Worm (Caenorhabditis elegans) whole organism, L2 larva: ENCODE measurements around the gene R11G1.1.

Source experiments
- F13H6.1 ChIP-seq: sonication (generic microtip); optimal IDR thresholded peaks from 2 replicates; lab custom pipeline; 2016; ENCODE audit warnings: missing genetic modification characterization, missing compliant biosample characterization
- Y55F3AM.14 ChIP-seq: fragments of 200-800 bp; sonication (Bioruptor generic); optimal IDR thresholded peaks from 2 replicates; lab custom pipeline; 2018; ENCODE audit warnings: mild to moderate bottlenecking, missing genetic modification characterization, missing compliant biosample characterization
- ZK546.5 ChIP-seq: sonication (generic microtip); optimal IDR thresholded peaks from 2 replicates; lab custom pipeline; 2017; ENCODE audit warnings: missing biosample characterization, missing genetic modification characterization
- alr-1 ChIP-seq: fragments of 150-350 bp; optimal IDR thresholded peaks from 2 replicates; lab custom pipeline; 2014; ENCODE audit warnings: missing biosample characterization, missing genetic modification characterization
- aly-2 ChIP-seq: fragments of 150-350 bp; optimal IDR thresholded peaks from 2 replicates; lab custom pipeline; 2014; ENCODE audit warnings: missing biosample characterization, missing genetic modification characterization
- ama-1 ChIP-seq: fragments of 150-350 bp; optimal IDR thresholded peaks from 2 replicates; lab custom pipeline; 2018; ENCODE audit warnings: inconsistent platforms
- blmp-1 ChIP-seq: sonication (generic microtip); optimal IDR thresholded peaks from 2 replicates; lab custom pipeline; 2017; ENCODE audit warnings: missing genetic modification characterization, mild to moderate bottlenecking, missing compliant biosample characterization, antibody characterized with exemption, moderate library complexity; ENCODE audit not compliant: insufficient read depth
- ceh-16 ChIP-seq: fragments of 150-350 bp; optimal IDR thresholded peaks from 2 replicates; lab custom pipeline; 2014; ENCODE audit warnings: missing biosample characterization, missing genetic modification characterization
- crh-2 ChIP-seq: sonication (generic microtip); optimal IDR thresholded peaks from 2 replicates; lab custom pipeline; 2017; ENCODE audit warnings: missing biosample characterization, missing genetic modification characterization
- egl-27 ChIP-seq: sonication (generic microtip); optimal IDR thresholded peaks from 3 replicates; lab custom pipeline; 2017; ENCODE audit warnings: missing biosample characterization, missing genetic modification reagents, missing genetic modification characterization
- elt-1 ChIP-seq: fragments of 150-350 bp; optimal IDR thresholded peaks from 2 replicates; lab custom pipeline; 2014; ENCODE audit warnings: missing biosample characterization, missing genetic modification characterization
- elt-3 ChIP-seq: sonication (generic microtip); optimal IDR thresholded peaks from 2 replicates; lab custom pipeline; 2017; ENCODE audit warnings: missing biosample characterization, missing genetic modification characterization
- lin-11 ChIP-seq: fragments of 150-350 bp; sonication (generic microtip); optimal IDR thresholded peaks from 2 replicates; lab custom pipeline; 2014; ENCODE audit warnings: missing biosample characterization, missing genetic modification characterization, inconsistent platforms, mixed read lengths
- lin-13 ChIP-seq: fragments of 150-350 bp; optimal IDR thresholded peaks from 2 replicates; lab custom pipeline; 2014; ENCODE audit warnings: missing biosample characterization, missing genetic modification reagents, missing genetic modification characterization
- lin-39 ChIP-seq: fragments of 150-350 bp; optimal IDR thresholded peaks from 2 replicates; lab custom pipeline; 2014; ENCODE audit warnings: missing biosample characterization, missing genetic modification reagents, missing genetic modification characterization
- mab-5 ChIP-seq: fragments of 150-350 bp; optimal IDR thresholded peaks from 2 replicates; lab custom pipeline; 2014; ENCODE audit warnings: missing biosample characterization, missing genetic modification characterization
- mbf-1 ChIP-seq: sonication (generic microtip); optimal IDR thresholded peaks from 2 replicates; lab custom pipeline; 2017; ENCODE audit warnings: missing biosample characterization, missing genetic modification characterization
- nhr-11 ChIP-seq: fragments of 150-350 bp; optimal IDR thresholded peaks from 2 replicates; lab custom pipeline; 2014; ENCODE audit warnings: missing biosample characterization, missing genetic modification characterization
- nhr-12 ChIP-seq: fragments of 150-350 bp; optimal IDR thresholded peaks from 2 replicates; lab custom pipeline; 2014; ENCODE audit warnings: missing biosample characterization, missing genetic modification characterization
- nhr-129 ChIP-seq: fragments of 150-350 bp; optimal IDR thresholded peaks from 2 replicates; lab custom pipeline; 2014; ENCODE audit warnings: missing biosample characterization, missing genetic modification characterization
- nhr-21 ChIP-seq: fragments of 150-350 bp; optimal IDR thresholded peaks from 2 replicates; lab custom pipeline; 2014; ENCODE audit warnings: missing biosample characterization, missing genetic modification characterization
- nhr-23 ChIP-seq: fragments of 150-350 bp; optimal IDR thresholded peaks from 2 replicates; lab custom pipeline; 2014; ENCODE audit warnings: missing biosample characterization, missing genetic modification reagents, missing genetic modification characterization
- nhr-6 ChIP-seq: fragments of 150-350 bp; optimal IDR thresholded peaks from 2 replicates; lab custom pipeline; 2014; ENCODE audit warnings: missing biosample characterization, missing genetic modification characterization
- nhr-77 ChIP-seq: fragments of 150-350 bp; optimal IDR thresholded peaks from 2 replicates; lab custom pipeline; 2014; ENCODE audit warnings: missing biosample characterization, missing genetic modification characterization
- sem-4 ChIP-seq: fragments of 150-350 bp; optimal IDR thresholded peaks from 2 replicates; lab custom pipeline; 2014; ENCODE audit warnings: missing biosample characterization, missing genetic modification reagents, missing genetic modification characterization
- skn-1 ChIP-seq: sonication (generic microtip); optimal IDR thresholded peaks from 2 replicates; lab custom pipeline; 2017; ENCODE audit warnings: missing biosample characterization, missing genetic modification characterization
- sma-3 ChIP-seq: sonication (generic microtip); optimal IDR thresholded peaks from 2 replicates; lab custom pipeline; 2016; ENCODE audit warnings: missing genetic modification reagents, missing genetic modification characterization, missing compliant biosample characterization
- sma-9 ChIP-seq, 2 experiments: fragments of 150-350 bp in 1 of 2; sonication (generic microtip) in 1 of 2; optimal IDR thresholded peaks; 2 replicates each; lab custom pipeline; 2014 to 2016; ENCODE audit warnings: missing genetic modification characterization in 2 of 2, mild to moderate bottlenecking in 1 of 2, missing biosample characterization in 1 of 2, missing compliant biosample characterization in 1 of 2, missing genetic modification reagents in 1 of 2, moderate library complexity in 1 of 2
- unc-39 ChIP-seq: fragments of 150-350 bp; optimal IDR thresholded peaks from 2 replicates; lab custom pipeline; 2014; ENCODE audit warnings: missing biosample characterization, missing genetic modification characterization
- unc-55 ChIP-seq: fragments of 150-350 bp; sonication (generic microtip); optimal IDR thresholded peaks from 3 replicates; lab custom pipeline; 2014; ENCODE audit warnings: missing biosample characterization, missing genetic modification reagents, missing genetic modification characterization
- zag-1 ChIP-seq: fragments of 150-350 bp; optimal IDR thresholded peaks from 2 replicates; lab custom pipeline; 2014; ENCODE audit warnings: missing biosample characterization, missing genetic modification characterization
- ztf-11 ChIP-seq: sonication (generic microtip); optimal IDR thresholded peaks from 2 replicates; lab custom pipeline; 2017; ENCODE audit warnings: missing biosample characterization, missing genetic modification characterization

The R11G1.1 gene

ce11 chrX:3628016-3628415 is 31.3 kb upstream of the R11G1.1 start, which contains the start of gene vep-2:
Gene vep-2 (plus strand): TSS chrX:3628316.
- TF ChIP-seq nhr-21 (tag; lab: Kevin White, UChicago): no peak
- TF ChIP-seq Y55F3AM.14 (GFP tag; lab: Kevin White, UChicago): no peak
- no peak for TF ChIP-seq elt-1 (tag; lab: Kevin White, UChicago)
- no peak for TF ChIP-seq sma-9 (GFP tag; optimal IDR thresholded peaks at IDR 0.05; lab: Kevin White, UChicago)
- no peak for TF ChIP-seq sma-9 (tag; optimal IDR thresholded peaks at IDR 0.05; lab: Kevin White, UChicago)
- no peak for TF ChIP-seq lin-39
- no peak for TF ChIP-seq unc-39
- TF ChIP-seq alr-1: no peak
- TF ChIP-seq aly-2 (tag; lab: Kevin White, UChicago): no peak
- no peak for TF ChIP-seq ama-1 (lab: Kevin White, UChicago)
- no peak for TF ChIP-seq nhr-77 (tag; lab: Kevin White, UChicago)
- no peak for TF ChIP-seq ztf-11 (tag; lab: Kevin White, UChicago)
- TF ChIP-seq lin-13 (GFP tag; lab: Kevin White, UChicago): no peak
- TF ChIP-seq zag-1 (tag; lab: Kevin White, UChicago): no peak
- TF ChIP-seq blmp-1 (tag; lab: Kevin White, UChicago): no peak
- no peak for TF ChIP-seq nhr-6 (tag; lab: Kevin White, UChicago)
- TF ChIP-seq, all 48 proteins: peak for 0

- TF ChIP-seq egl-27 (tag; lab: Kevin White, UChicago) (no peak), F13H6.1 (tag; lab: Kevin White, UChicago) (no peak), nhr-11 (tag; lab: Kevin White, UChicago) (no peak), ZK546.5 (tag; lab: Kevin White, UChicago) (no peak), aly-2 (tag; lab: Kevin White, UChicago) (no peak), nhr-23 (no peak), nhr-77 (tag; lab: Kevin White, UChicago) (no peak), sma-9 (GFP tag; optimal IDR thresholded peaks at IDR 0.05; lab: Kevin White, UChicago) (no peak), sma-9 (tag; optimal IDR thresholded peaks at IDR 0.05; lab: Kevin White, UChicago) (no peak)
Observed at ce11 chrX:3630090-3630489, 29.2 kb upstream of the R11G1.1 start.

DNA sequence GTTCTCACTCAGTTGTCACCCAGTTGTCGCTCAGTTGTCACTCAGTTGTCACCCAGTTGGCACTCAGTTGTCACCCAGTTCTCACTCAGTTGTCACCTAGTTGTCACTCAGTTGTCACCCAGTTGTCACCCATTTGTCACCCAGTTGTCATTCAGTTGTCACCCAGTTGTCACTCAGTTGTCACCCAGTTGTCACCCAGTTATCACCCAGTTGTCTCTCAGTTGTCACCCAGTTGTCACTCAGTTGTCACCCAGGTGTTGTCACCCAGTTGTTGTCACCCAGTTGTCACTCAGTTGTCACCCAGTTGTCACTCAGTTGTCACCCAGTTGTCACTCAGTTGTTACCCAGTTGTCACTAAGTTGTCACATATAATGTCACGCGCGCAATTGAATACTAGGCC is 27.7 kb upstream of the R11G1.1 start:
- no peak for TF ChIP-seq nhr-129 (tag; lab: Kevin White, UChicago)
- no peak for TF ChIP-seq lin-13 (GFP tag; lab: Kevin White, UChicago)
- TF ChIP-seq unc-55 (GFP tag; lab: Kevin White, UChicago): no peak
- TF ChIP-seq elt-3: no peak
- no peak for TF ChIP-seq lin-11 (tag; lab: Kevin White, UChicago)
- TF ChIP-seq Y55F3AM.14 (GFP tag; lab: Kevin White, UChicago): no peak
- TF ChIP-seq skn-1 (tag; lab: Kevin White, UChicago): no peak
- no peak for TF ChIP-seq mbf-1 (tag; lab: Kevin White, UChicago)
- TF ChIP-seq sma-9 (GFP tag; optimal IDR thresholded peaks at IDR 0.05; lab: Kevin White, UChicago): no peak
- no peak for TF ChIP-seq sma-9 (tag; optimal IDR thresholded peaks at IDR 0.05; lab: Kevin White, UChicago)
- no peak for TF ChIP-seq nhr-12 (tag; lab: Kevin White, UChicago)
- no peak for TF ChIP-seq ztf-11 (tag; lab: Kevin White, UChicago)
- no peak for TF ChIP-seq lin-39
- no peak for TF ChIP-seq sma-3 (GFP tag; lab: Kevin White, UChicago)

- TF ChIP-seq ztf-11 (tag; lab: Kevin White, UChicago): no peak
- TF ChIP-seq mab-5 (tag; lab: Kevin White, UChicago): no peak
- no peak for TF ChIP-seq sem-4 (tag; lab: Kevin White, UChicago)
- no peak for TF ChIP-seq crh-2 (tag; lab: Kevin White, UChicago)
Observed at ce11 chrX:3633654-3634053, 25.6 kb upstream of the R11G1.1 start, which contains the start of gene gst-11. Gene gst-11 (minus strand): TSS chrX:3633754.

- no peak for TF ChIP-seq ceh-16 (tag; lab: Kevin White, UChicago)
- TF ChIP-seq ztf-11 (tag; lab: Kevin White, UChicago): no peak
- TF ChIP-seq lin-39: no peak
- TF ChIP-seq nhr-11 (tag; lab: Kevin White, UChicago): no peak
- no peak for TF ChIP-seq nhr-23
- TF ChIP-seq blmp-1 (tag; lab: Kevin White, UChicago): no peak
- TF ChIP-seq crh-2 (tag; lab: Kevin White, UChicago): no peak
Observed at ce11 chrX:3634782-3635181, 24.5 kb upstream of the R11G1.1 start.
